Fruit fly (Drosophila melanogaster) whole organism, pupa: ENCODE data around the gene Cyp6d5.

Source experiments
- CG10348 ChIP-seq: fragments of 200-800 bp; sonication (Bioruptor generic); IDR thresholded peaks from 2 replicates; pipeline ENCODE4 v1.3.6; 2022; ENCODE audit warnings: missing biosample characterization, missing genetic modification characterization
- CG12605 ChIP-seq: fragments of 200-800 bp; sonication (Bioruptor generic); IDR thresholded peaks from 2 replicates; pipeline ENCODE4 v1.3.6; 2022; ENCODE audit warnings: missing biosample characterization, missing genetic modification characterization
- CG13204 ChIP-seq: fragments of 200-800 bp; sonication (Bioruptor generic); optimal IDR thresholded peaks from 2 replicates; lab custom pipeline; 2018; ENCODE audit warnings: missing biosample characterization, mild to moderate bottlenecking, missing genetic modification characterization, moderate library complexity
- CG14655 ChIP-seq: fragments of 200-800 bp; sonication (Bioruptor generic); optimal IDR thresholded peaks from 3 replicates; lab custom pipeline; 2017; ENCODE audit warnings: mild to moderate bottlenecking, missing biosample characterization, missing genetic modification reagents, missing genetic modification characterization
- CG15710 ChIP-seq: fragments of 200-800 bp; sonication (Bioruptor generic); optimal IDR thresholded peaks from 2 replicates; lab custom pipeline; 2018; ENCODE audit warnings: missing biosample characterization, mild to moderate bottlenecking, missing genetic modification characterization, moderate library complexity
- CG17806 ChIP-seq: fragments of 200-800 bp; sonication (Bioruptor generic); optimal IDR thresholded peaks from 2 replicates; lab custom pipeline; 2018; ENCODE audit warnings: missing biosample characterization, mild to moderate bottlenecking, missing genetic modification characterization, moderate library complexity
- CG32121 ChIP-seq: fragments of 200-800 bp; sonication (Bioruptor generic); IDR thresholded peaks from 2 replicates; pipeline ENCODE4 v1.3.6; 2022; ENCODE audit warnings: missing biosample characterization, missing genetic modification characterization
- CG34367 ChIP-seq: fragments of 200-800 bp; sonication (Bioruptor generic); optimal IDR thresholded peaks from 2 replicates; lab custom pipeline; 2018; ENCODE audit warnings: missing biosample characterization, mild to moderate bottlenecking, missing genetic modification characterization
- CG4496 ChIP-seq: fragments of 200-800 bp; sonication (Bioruptor generic); IDR thresholded peaks from 3 replicates; pipeline ENCODE4 v1.3.6; 2022; ENCODE audit warnings: missing biosample characterization, missing genetic modification characterization
- CG8159 ChIP-seq: fragments of 200-800 bp; sonication (Bioruptor generic); optimal IDR thresholded peaks from 3 replicates; lab custom pipeline; 2018; ENCODE audit warnings: missing biosample characterization, mild to moderate bottlenecking, missing genetic modification characterization, moderate library complexity
- CG8301 ChIP-seq: fragments of 200-800 bp; sonication (Bioruptor generic); optimal IDR thresholded peaks from 2 replicates; lab custom pipeline; 2018; ENCODE audit warnings: missing biosample characterization, mild to moderate bottlenecking, missing genetic modification characterization
- CG9948 ChIP-seq: fragments of 200-800 bp; sonication (Bioruptor generic); optimal IDR thresholded peaks from 2 replicates; lab custom pipeline; 2018; ENCODE audit warnings: missing biosample characterization, mild to moderate bottlenecking, missing genetic modification characterization, moderate library complexity
- D1 ChIP-seq: fragments of 200-800 bp; sonication (Bioruptor generic); optimal IDR thresholded peaks from 2 replicates; lab custom pipeline; 2018; ENCODE audit warnings: missing biosample characterization, mild to moderate bottlenecking, missing genetic modification characterization, moderate library complexity
- EcR ChIP-seq: fragments of 200-800 bp; sonication (Bioruptor generic); optimal IDR thresholded peaks from 3 replicates; lab custom pipeline; 2019; ENCODE audit warnings: missing biosample characterization, missing genetic modification characterization, mild to moderate bottlenecking, moderate library complexity, missing genetic modification reagents
- Ets98B ChIP-seq: fragments of 200-800 bp; sonication (Bioruptor generic); IDR thresholded peaks from 2 replicates; pipeline ENCODE4 v1.3.6; 2022; ENCODE audit warnings: missing biosample characterization, missing genetic modification characterization
- Pif1A ChIP-seq: fragments of 200-800 bp; sonication (Bioruptor generic); optimal IDR thresholded peaks from 3 replicates; lab custom pipeline; 2016; ENCODE audit warnings: missing biosample characterization, missing genetic modification characterization
- Pif1B ChIP-seq: fragments of 200-800 bp; sonication (Bioruptor generic); optimal IDR thresholded peaks from 3 replicates; lab custom pipeline; 2016; ENCODE audit warnings: missing biosample characterization, missing genetic modification characterization
- Snoo ChIP-seq: fragments of 200-800 bp; sonication (Bioruptor generic); optimal IDR thresholded peaks from 3 replicates; lab custom pipeline; 2017; ENCODE audit warnings: missing biosample characterization, mild to moderate bottlenecking, missing genetic modification characterization, inconsistent platforms
- fd96Ca ChIP-seq: fragments of 200-800 bp; sonication (Bioruptor generic); IDR thresholded peaks from 3 replicates; pipeline ENCODE4 v1.3.6; 2022; ENCODE audit warnings: missing biosample characterization, missing genetic modification characterization
- gl ChIP-seq: fragments of 200-800 bp; sonication (Bioruptor generic); optimal IDR thresholded peaks from 2 replicates; lab custom pipeline; 2018; ENCODE audit warnings: missing biosample characterization, mild to moderate bottlenecking, missing genetic modification characterization
- rn ChIP-seq: fragments of 200-800 bp; sonication (Bioruptor generic); IDR thresholded peaks from 2 replicates; pipeline ENCODE4 v1.3.6; 2022; ENCODE audit warnings: missing biosample characterization, missing genetic modification characterization

Gene Cyp6d5

dm6 chr3R:14006893-14007255 is 22.2 kb upstream of the Cyp6d5 start:
- TF ChIP-seq CG8159 (peak; percentile 92), EcR (no peak), gl (tag; lab: Kevin White, UChicago) (peak; percentile 61), Pif1B (GFP tag; lab: Kevin White, UChicago) (peak; percentile 38), CG8301 (tag; lab: Kevin White, UChicago) (peak; percentile 65), CG32121 (GFP tag; lab: Robert Waterston, UW) (no peak), Pif1A (GFP tag; lab: Kevin White, UChicago) (peak; percentile 77), CG12605 (GFP tag; lab: Robert Waterston, UW) (no peak), D1 (tag; lab: Kevin White, UChicago) (peak; percentile 88), CG17806 (peak; percentile 86), CG10348 (GFP tag; lab: Robert Waterston, UW) (no peak), rn (GFP tag; lab: Robert Waterston, UW) (peak; percentile 15; the same call in 1 of the 2 replicates), Snoo (tag; lab: Kevin White, UChicago) (peak; percentile 85), CG4496 (peak; percentile 15; the same call in 1 of the 3 replicates), CG15710 (peak; percentile 87), fd96Ca (GFP tag; lab: Robert Waterston, UW) (no peak), CG13204 (GFP tag; lab: Kevin White, UChicago) (no peak), CG34367 (tag; lab: Kevin White, UChicago) (peak; percentile 78), CG14655 (GFP tag; lab: Kevin White, UChicago) (peak; percentile 75), CG9948 (tag; lab: Kevin White, UChicago) (peak; percentile 87), Ets98B (no peak)

- TF ChIP-seq EcR = no peak
- no peak for TF ChIP-seq Pif1A (GFP tag; lab: Kevin White, UChicago)
- peak; percentile 72 for TF ChIP-seq rn (GFP tag; lab: Robert Waterston, UW)
- peak; percentile 94 for TF ChIP-seq CG17806
- TF ChIP-seq D1 (tag; lab: Kevin White, UChicago) = peak; percentile 71
- peak; percentile 50 for TF ChIP-seq gl (tag; lab: Kevin White, UChicago)
- peak; percentile 66 for TF ChIP-seq Ets98B
- peak; percentile 88 for TF ChIP-seq CG12605 (GFP tag; lab: Robert Waterston, UW)
- peak; percentile 82 for TF ChIP-seq CG14655 (GFP tag; lab: Kevin White, UChicago)
- peak; percentile 72 for TF ChIP-seq CG32121 (GFP tag; lab: Robert Waterston, UW)
- no peak for TF ChIP-seq Snoo (tag; lab: Kevin White, UChicago)
- no peak for TF ChIP-seq CG13204 (GFP tag; lab: Kevin White, UChicago)
- TF ChIP-seq CG8301 (tag; lab: Kevin White, UChicago) = peak; percentile 87
- peak; percentile 58; the same call in 2 of the 3 replicates for TF ChIP-seq fd96Ca (GFP tag; lab: Robert Waterston, UW)
- TF ChIP-seq CG9948 (tag; lab: Kevin White, UChicago) = peak; percentile 60
- peak; percentile 33 for TF ChIP-seq CG34367 (tag; lab: Kevin White, UChicago)
- TF ChIP-seq CG8159 = peak; percentile 95
- peak; percentile 72 for TF ChIP-seq CG15710
- TF ChIP-seq Pif1B (GFP tag; lab: Kevin White, UChicago) = peak; percentile 31
- no peak; the same call in 1 of the 2 replicates for TF ChIP-seq CG10348 (GFP tag; lab: Robert Waterston, UW)
- TF ChIP-seq CG4496 = peak; percentile 61; the same call in 2 of the 3 replicates
Measured at dm6 chr3R:14007550-14007949, 21.5 kb upstream of the Cyp6d5 start.

- TF ChIP-seq CG14655 (GFP tag; lab: Kevin White, UChicago) = peak; percentile 85
- TF ChIP-seq CG34367 (tag; lab: Kevin White, UChicago) = peak; percentile 63
- peak; percentile 89 for TF ChIP-seq CG12605 (GFP tag; lab: Robert Waterston, UW)
- TF ChIP-seq rn (GFP tag; lab: Robert Waterston, UW) = peak; percentile 87
- peak; percentile 94 for TF ChIP-seq fd96Ca (GFP tag; lab: Robert Waterston, UW)
- TF ChIP-seq CG10348 (GFP tag; lab: Robert Waterston, UW) = peak; percentile 73
- peak; percentile 47 for TF ChIP-seq Snoo (tag; lab: Kevin White, UChicago)
- TF ChIP-seq gl (tag; lab: Kevin White, UChicago) = peak; percentile 13
- TF ChIP-seq CG17806 = peak; percentile 78
- peak; percentile 59 for TF ChIP-seq CG15710
- TF ChIP-seq CG4496 = peak; percentile 94
- TF ChIP-seq CG8159 = peak; percentile 75
- TF ChIP-seq CG8301 (tag; lab: Kevin White, UChicago) = peak; percentile 88
- TF ChIP-seq CG13204 (GFP tag; lab: Kevin White, UChicago) = peak; percentile 8
- TF ChIP-seq D1 (tag; lab: Kevin White, UChicago) = peak; percentile 39
- no peak for TF ChIP-seq EcR
- peak; percentile 91 for TF ChIP-seq CG32121 (GFP tag; lab: Robert Waterston, UW)
- peak; percentile 93 for TF ChIP-seq Ets98B
- TF ChIP-seq Pif1A (GFP tag; lab: Kevin White, UChicago) = peak; percentile 86
- peak; percentile 69 for TF ChIP-seq Pif1B (GFP tag; lab: Kevin White, UChicago)
- TF ChIP-seq CG9948 (tag; lab: Kevin White, UChicago) = peak; percentile 66
- TF ChIP-seq, all 21 proteins: peak for 20
Measured at dm6 chr3R:14008854-14009253, 20.2 kb upstream of the Cyp6d5 start.

- TF ChIP-seq CG13204 (GFP tag; lab: Kevin White, UChicago) (no peak), CG32121 (GFP tag; lab: Robert Waterston, UW) (no peak), CG8301 (tag; lab: Kevin White, UChicago) (no peak), Pif1A (GFP tag; lab: Kevin White, UChicago) (peak; percentile 16), CG8159 (no peak)
Measured at dm6 chr3R:14009643-14010042, 19.4 kb upstream of the Cyp6d5 start.

- no peak for TF ChIP-seq CG9948 (tag; lab: Kevin White, UChicago)
- TF ChIP-seq CG15710 = no peak
- no peak for TF ChIP-seq CG14655 (GFP tag; lab: Kevin White, UChicago)
- no peak for TF ChIP-seq fd96Ca (GFP tag; lab: Robert Waterston, UW)
- no peak for TF ChIP-seq CG17806
- TF ChIP-seq Pif1A (GFP tag; lab: Kevin White, UChicago) = no peak
- TF ChIP-seq CG32121 (GFP tag; lab: Robert Waterston, UW) = no peak
- no peak for TF ChIP-seq D1 (tag; lab: Kevin White, UChicago)
- no peak for TF ChIP-seq gl (tag; lab: Kevin White, UChicago)
- TF ChIP-seq EcR = no peak
- TF ChIP-seq Ets98B = no peak
- TF ChIP-seq CG34367 (tag; lab: Kevin White, UChicago) = no peak
- TF ChIP-seq rn (GFP tag; lab: Robert Waterston, UW) = no peak
- no peak for TF ChIP-seq CG12605 (GFP tag; lab: Robert Waterston, UW)
- TF ChIP-seq Snoo (tag; lab: Kevin White, UChicago) = no peak
- no peak for TF ChIP-seq CG8159
- TF ChIP-seq CG8301 (tag; lab: Kevin White, UChicago) = no peak
- TF ChIP-seq CG10348 (GFP tag; lab: Robert Waterston, UW) = no peak
- TF ChIP-seq CG4496 = no peak
Measured at dm6 chr3R:14011175-14011574, 17.9 kb upstream of the Cyp6d5 start.
